Worm (Caenorhabditis elegans) whole organism, L2 larva: Measurements from ENCODE around the gene bgnt-1.5.

Source experiments
- ZK546.5 ChIP-seq: sonication (generic microtip); optimal IDR thresholded peaks from 2 replicates; lab custom pipeline; 2017; ENCODE audit warnings: missing biosample characterization, missing genetic modification characterization
- ama-1 ChIP-seq: fragments of 150-350 bp; optimal IDR thresholded peaks from 2 replicates; lab custom pipeline; 2018; ENCODE audit warnings: inconsistent platforms
- blmp-1 ChIP-seq: sonication (generic microtip); optimal IDR thresholded peaks from 2 replicates; lab custom pipeline; 2017; ENCODE audit warnings: missing genetic modification characterization, mild to moderate bottlenecking, missing compliant biosample characterization, antibody characterized with exemption, moderate library complexity; ENCODE audit not compliant: insufficient read depth
- ceh-82 ChIP-seq: fragments of 150-350 bp; optimal IDR thresholded peaks from 2 replicates; lab custom pipeline; 2014; ENCODE audit warnings: missing biosample characterization, missing genetic modification characterization
- dmd-4 ChIP-seq: sonication (generic microtip); optimal IDR thresholded peaks from 2 replicates; lab custom pipeline; 2017; ENCODE audit warnings: missing biosample characterization, missing genetic modification characterization
- elt-1 ChIP-seq: fragments of 150-350 bp; optimal IDR thresholded peaks from 2 replicates; lab custom pipeline; 2014; ENCODE audit warnings: missing biosample characterization, missing genetic modification characterization
- lin-39 ChIP-seq: fragments of 150-350 bp; optimal IDR thresholded peaks from 2 replicates; lab custom pipeline; 2014; ENCODE audit warnings: missing biosample characterization, missing genetic modification reagents, missing genetic modification characterization
- nhr-11 ChIP-seq: fragments of 150-350 bp; optimal IDR thresholded peaks from 2 replicates; lab custom pipeline; 2014; ENCODE audit warnings: missing biosample characterization, missing genetic modification characterization
- nhr-21 ChIP-seq: fragments of 150-350 bp; optimal IDR thresholded peaks from 2 replicates; lab custom pipeline; 2014; ENCODE audit warnings: missing biosample characterization, missing genetic modification characterization
- nhr-237 ChIP-seq: fragments of 150-350 bp; optimal IDR thresholded peaks from 2 replicates; lab custom pipeline; 2014; ENCODE audit warnings: missing biosample characterization, missing genetic modification characterization
- snpc-4 ChIP-seq: fragments of 150-350 bp; optimal IDR thresholded peaks from 2 replicates; lab custom pipeline; 2014; ENCODE audit warnings: missing biosample characterization, missing genetic modification characterization
- ztf-11 ChIP-seq: sonication (generic microtip); optimal IDR thresholded peaks from 2 replicates; lab custom pipeline; 2017; ENCODE audit warnings: missing biosample characterization, missing genetic modification characterization

DNA sequence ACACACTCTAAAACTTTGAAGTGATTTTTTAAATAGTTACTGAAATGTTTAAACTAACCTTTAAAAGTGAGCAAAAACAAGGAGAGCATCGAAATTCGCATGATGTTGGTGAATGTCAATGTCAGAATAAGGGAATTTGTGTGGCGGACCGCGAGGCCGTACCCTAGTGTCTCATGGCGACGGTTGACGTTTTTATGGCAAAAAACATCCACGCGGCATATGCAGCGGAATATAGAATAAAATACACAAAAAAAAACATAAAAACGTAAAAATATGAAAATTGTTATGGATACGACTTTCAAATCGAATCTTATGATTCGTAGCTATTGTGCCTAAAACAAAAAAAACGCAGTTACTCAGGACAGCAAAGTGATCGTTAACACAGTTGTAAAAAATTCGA is 42.3 kb downstream of the bgnt-1.5 start, which contains the start of gene cwp-5:
- TF ChIP-seq elt-1 (tag; lab: Kevin White, UChicago): no peak
- no peak for TF ChIP-seq nhr-237 (tag; lab: Kevin White, UChicago)
- TF ChIP-seq ztf-11 (tag; lab: Kevin White, UChicago): no peak
- TF ChIP-seq ama-1: no peak
- TF ChIP-seq blmp-1 (tag; lab: Kevin White, UChicago): no peak
- no peak for TF ChIP-seq ceh-82
- no peak for TF ChIP-seq nhr-11 (tag; lab: Kevin White, UChicago)
- TF ChIP-seq dmd-4 (tag; lab: Kevin White, UChicago): no peak
- no peak for TF ChIP-seq lin-39 (tag; lab: Kevin White, UChicago)
- TF ChIP-seq ZK546.5 (tag; lab: Kevin White, UChicago): no peak
- TF ChIP-seq snpc-4 (tag; lab: Kevin White, UChicago): no peak
- no peak for TF ChIP-seq nhr-21 (tag; lab: Kevin White, UChicago)
